Worm (Caenorhabditis elegans): ENCODE data around the gene rsp-2.

The rsp-2 gene

ce11 chrII:11467541-11467940, 14.8 kb upstream of the rsp-2 start, which contains the start of gene klp-17:
TSS of gene klp-17 (minus strand) at chrII:11467641.
- TF ChIP-seq let-607 (tag; optimal IDR thresholded peaks at IDR 0.05), result no peak
- no peak for TF ChIP-seq let-526 (GFP tag; IDR thresholded peaks at IDR 0.05)
- TF ChIP-seq F37B4.10 (GFP tag; IDR thresholded peaks at IDR 0.05), result no peak
- no peak for TF ChIP-seq nfya-1 (tag; optimal IDR thresholded peaks at IDR 0.05; ENCODE audit: borderline replicate concordance, insufficient read depth)
- no peak for TF ChIP-seq cebp-1 (GFP tag; IDR thresholded peaks at IDR 0.05)
- no peak for TF ChIP-seq cebp-1 (tag; optimal IDR thresholded peaks at IDR 0.05)
- no peak for TF ChIP-seq ceh-91 (GFP tag; IDR thresholded peaks at IDR 0.05)
- TF ChIP-seq lag-1 (GFP tag; IDR thresholded peaks at IDR 0.05), result no peak
- no peak for TF ChIP-seq F52B5.7 (tag; optimal IDR thresholded peaks at IDR 0.05)
- TF ChIP-seq mel-28 (tag; optimal IDR thresholded peaks at IDR 0.05; ENCODE audit: borderline replicate concordance), result no peak
- no peak for TF ChIP-seq sptf-2 (GFP tag; optimal IDR thresholded peaks at IDR 0.05)
- no peak for TF ChIP-seq hmg-20 (GFP tag; IDR thresholded peaks at IDR 0.05)
- no peak for TF ChIP-seq ccch-3 (GFP tag; optimal IDR thresholded peaks at IDR 0.05)
- TF ChIP-seq C06A6.2 (GFP tag; conservative IDR thresholded peaks at IDR 0.05), result no peak
- no peak for TF ChIP-seq F39B2.1 (GFP tag; IDR thresholded peaks at IDR 0.05)
- TF ChIP-seq ZK185.1 (tag; optimal IDR thresholded peaks at IDR 0.05; ENCODE audit: poor library complexity, severe bottlenecking), result no peak
- no peak for TF ChIP-seq tbx-9 (tag; optimal IDR thresholded peaks at IDR 0.05; ENCODE audit: borderline replicate concordance)
- TF ChIP-seq snpc-4 (GFP tag; optimal IDR thresholded peaks at IDR 0.05), result no peak
- no peak for TF ChIP-seq snpc-4 (tag; optimal IDR thresholded peaks at IDR 0.05)
- TF ChIP-seq madf-3 (GFP tag; IDR thresholded peaks at IDR 0.05), result no peak
- TF ChIP-seq ztf-18 (tag; optimal IDR thresholded peaks at IDR 0.05), result no peak

DNA sequence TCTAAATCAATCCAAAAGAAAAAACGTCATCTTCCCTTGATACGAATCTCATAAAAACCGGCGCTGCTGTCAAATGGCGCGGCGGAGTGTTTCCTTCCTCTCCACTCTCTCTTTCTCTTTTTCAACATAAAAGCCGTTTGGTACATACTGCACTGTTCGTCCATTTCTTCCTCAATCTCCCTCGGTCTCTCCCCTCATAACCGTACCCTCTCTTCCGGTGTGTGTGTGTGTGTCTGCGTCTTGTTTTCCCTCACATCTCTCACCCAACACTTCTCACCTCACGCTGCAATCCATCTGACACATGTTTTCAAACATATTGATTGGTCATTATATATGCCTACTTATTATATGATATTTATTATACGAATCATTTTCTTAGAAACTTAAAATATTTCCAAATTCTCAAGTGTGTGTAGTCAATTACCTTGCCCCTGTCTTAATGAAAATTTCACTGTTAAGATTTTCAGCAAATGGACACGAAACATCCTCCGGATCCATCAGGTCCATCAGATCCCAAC, 11.7 kb upstream of the rsp-2 start, which contains the start of the genes aars-1 and rga-1:
Gene aars-1 (minus strand): TSS at position 71 of the 518 bp plus-strand sequence.
Gene rga-1 (plus strand): TSS at position 468 of the 518 bp plus-strand sequence.
- TF ChIP-seq nhr-80 (tag; optimal IDR thresholded peaks at IDR 0.05) (peak; percentile 96), sdz-38 (tag; optimal IDR thresholded peaks at IDR 0.05) (no peak), lin-26 (GFP tag; IDR thresholded peaks at IDR 0.05) (0 out of 2 replicates have a peak, but pooled peaks have one; percentile 36), F49E8.2 (tag; optimal IDR thresholded peaks at IDR 0.05; ENCODE audit: insufficient read depth) (no peak), dox-1 (GFP tag; IDR thresholded peaks at IDR 0.05) (peak; percentile 86), lin-40 (tag; optimal IDR thresholded peaks at IDR 0.05) (peak; percentile 34), ztf-28 (GFP tag; IDR thresholded peaks at IDR 0.05) (no peak), lin-54 (GFP tag; optimal IDR thresholded peaks at IDR 0.05) (peak; percentile 2), ets-4 (GFP tag; optimal IDR thresholded peaks at IDR 0.05) (peak; percentile 58), zfh-2 (GFP tag; conservative IDR thresholded peaks at IDR 0.05) (peak; percentile 86), hmg-1.2 (GFP tag; IDR thresholded peaks at IDR 0.05) (peak; percentile 66; the same call in 1 of the 2 replicates), ztf-22 (GFP tag; optimal IDR thresholded peaks at IDR 0.05) (peak; percentile 39), fkh-3 (tag; optimal IDR thresholded peaks at IDR 0.05) (no peak), chd-7 (tag; optimal IDR thresholded peaks at IDR 0.05) (peak; percentile 30), attf-5 (GFP tag; optimal IDR thresholded peaks at IDR 0.05) (peak; percentile 80), mel-28 (tag; optimal IDR thresholded peaks at IDR 0.05; ENCODE audit: borderline replicate concordance) (no peak), pbrm-1 (GFP tag; IDR thresholded peaks at IDR 0.05) (0 out of 2 replicates have a peak, but pooled peaks have one; percentile 33), tbp1 (GFP tag; optimal IDR thresholded peaks at IDR 0.05) (peak; percentile 31), lir-1 (GFP tag; conservative IDR thresholded peaks at IDR 0.05) (no peak; the same call in 1 of the 2 replicates), bed-1 (GFP tag; IDR thresholded peaks at IDR 0.05) (no peak), ztf-18 (tag; optimal IDR thresholded peaks at IDR 0.05) (peak; percentile 74), D2030.7 (GFP tag; IDR thresholded peaks at IDR 0.05) (no peak), F39B2.1 (GFP tag; IDR thresholded peaks at IDR 0.05) (no peak), nfyb-1 (GFP tag; IDR thresholded peaks at IDR 0.05) (peak; percentile 71), ceh-91 (GFP tag; IDR thresholded peaks at IDR 0.05) (no peak), snpc-4 (GFP tag; optimal IDR thresholded peaks at IDR 0.05) (no peak), snpc-4 (tag; optimal IDR thresholded peaks at IDR 0.05) (peak in 3 of 4 experiments; percentile 18 to 39 (median 38)), snpc-1.1 (tag; optimal IDR thresholded peaks at IDR 0.05; ENCODE audit: insufficient read depth) (no peak), ZK185.1 (tag; optimal IDR thresholded peaks at IDR 0.05; ENCODE audit: poor library complexity, severe bottlenecking) (peak; percentile 45), let-607 (tag; optimal IDR thresholded peaks at IDR 0.05) (no peak), cebp-1 (GFP tag; IDR thresholded peaks at IDR 0.05) (no peak), cebp-1 (tag; optimal IDR thresholded peaks at IDR 0.05) (peak; percentile 59), B0336.3 (GFP tag; IDR thresholded peaks at IDR 0.05) (peak; percentile 52; the same call in 1 of the 2 replicates), snpc-3.4 (tag; optimal IDR thresholded peaks at IDR 0.05) (no peak)
